Fruit fly (Drosophila melanogaster) whole organism, pupa: Measurements from ENCODE around the gene Octbeta1R.
A peak's percentile ranks its signal among the peaks of the same experiment; 100 is the strongest.

ENCODE experiments used
- CG12605 ChIP-seq: fragments of 200-800 bp; sonication (Bioruptor generic); IDR thresholded peaks from 2 replicates; pipeline ENCODE4 v1.3.6; 2022; ENCODE audit warnings: missing biosample characterization, missing genetic modification characterization
- CG17806 ChIP-seq: fragments of 200-800 bp; sonication (Bioruptor generic); optimal IDR thresholded peaks from 2 replicates; lab custom pipeline; 2018; ENCODE audit warnings: missing biosample characterization, mild to moderate bottlenecking, missing genetic modification characterization, moderate library complexity
- CG34367 ChIP-seq: fragments of 200-800 bp; sonication (Bioruptor generic); optimal IDR thresholded peaks from 2 replicates; lab custom pipeline; 2018; ENCODE audit warnings: missing biosample characterization, mild to moderate bottlenecking, missing genetic modification characterization
- CG4496 ChIP-seq: fragments of 200-800 bp; sonication (Bioruptor generic); IDR thresholded peaks from 3 replicates; pipeline ENCODE4 v1.3.6; 2022; ENCODE audit warnings: missing biosample characterization, missing genetic modification characterization
- CG8159 ChIP-seq: fragments of 200-800 bp; sonication (Bioruptor generic); optimal IDR thresholded peaks from 3 replicates; lab custom pipeline; 2018; ENCODE audit warnings: missing biosample characterization, mild to moderate bottlenecking, missing genetic modification characterization, moderate library complexity
- CG8301 ChIP-seq: fragments of 200-800 bp; sonication (Bioruptor generic); optimal IDR thresholded peaks from 2 replicates; lab custom pipeline; 2018; ENCODE audit warnings: missing biosample characterization, mild to moderate bottlenecking, missing genetic modification characterization
- CG9948 ChIP-seq: fragments of 200-800 bp; sonication (Bioruptor generic); optimal IDR thresholded peaks from 2 replicates; lab custom pipeline; 2018; ENCODE audit warnings: missing biosample characterization, mild to moderate bottlenecking, missing genetic modification characterization, moderate library complexity
- D1 ChIP-seq: fragments of 200-800 bp; sonication (Bioruptor generic); optimal IDR thresholded peaks from 2 replicates; lab custom pipeline; 2018; ENCODE audit warnings: missing biosample characterization, mild to moderate bottlenecking, missing genetic modification characterization, moderate library complexity
- EcR ChIP-seq: fragments of 200-800 bp; sonication (Bioruptor generic); optimal IDR thresholded peaks from 3 replicates; lab custom pipeline; 2019; ENCODE audit warnings: missing biosample characterization, missing genetic modification characterization, mild to moderate bottlenecking, moderate library complexity, missing genetic modification reagents
- Ets98B ChIP-seq: fragments of 200-800 bp; sonication (Bioruptor generic); IDR thresholded peaks from 2 replicates; pipeline ENCODE4 v1.3.6; 2022; ENCODE audit warnings: missing biosample characterization, missing genetic modification characterization
- Pif1B ChIP-seq: fragments of 200-800 bp; sonication (Bioruptor generic); optimal IDR thresholded peaks from 3 replicates; lab custom pipeline; 2016; ENCODE audit warnings: missing biosample characterization, missing genetic modification characterization
- Snoo ChIP-seq: fragments of 200-800 bp; sonication (Bioruptor generic); optimal IDR thresholded peaks from 3 replicates; lab custom pipeline; 2017; ENCODE audit warnings: missing biosample characterization, mild to moderate bottlenecking, missing genetic modification characterization, inconsistent platforms
- gl ChIP-seq: fragments of 200-800 bp; sonication (Bioruptor generic); optimal IDR thresholded peaks from 2 replicates; lab custom pipeline; 2018; ENCODE audit warnings: missing biosample characterization, mild to moderate bottlenecking, missing genetic modification characterization
- rn ChIP-seq: fragments of 200-800 bp; sonication (Bioruptor generic); IDR thresholded peaks from 2 replicates; pipeline ENCODE4 v1.3.6; 2022; ENCODE audit warnings: missing biosample characterization, missing genetic modification characterization

DNA sequence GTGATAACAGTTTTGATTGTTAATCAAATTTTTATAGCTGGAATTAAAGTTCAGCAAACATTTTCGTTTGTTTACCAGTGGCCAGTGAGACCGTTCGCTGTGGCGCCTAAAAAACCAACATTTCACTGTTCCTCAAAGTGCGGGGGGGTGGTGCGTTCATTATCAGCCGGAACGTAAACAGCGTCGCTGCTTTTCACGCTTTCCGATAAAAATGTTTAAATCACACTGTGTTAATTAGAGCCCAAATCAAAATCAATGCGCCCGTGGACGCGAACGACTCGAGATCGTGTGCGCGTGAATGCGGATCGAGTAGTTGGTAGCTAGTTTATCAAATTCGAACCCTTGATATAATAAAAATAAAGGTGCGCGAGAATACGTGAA is 49.2 kb upstream of the Octbeta1R start, which contains the start of gene CG34376:
- peak; percentile 80 for TF ChIP-seq CG4496
- no peak for TF ChIP-seq EcR (GFP tag; lab: Kevin White, UChicago)
- no peak for TF ChIP-seq CG8301
- TF ChIP-seq rn (GFP tag; lab: Robert Waterston, UW): peak; percentile 17; the same call in 1 of the 2 replicates
- no peak for TF ChIP-seq CG34367 (tag; lab: Kevin White, UChicago)
- TF ChIP-seq CG12605 (GFP tag; lab: Robert Waterston, UW): peak; percentile 78
- peak; percentile 24 for TF ChIP-seq Snoo
- no peak for TF ChIP-seq gl (tag; lab: Kevin White, UChicago)
- peak; percentile 32 for TF ChIP-seq CG8159 (tag; lab: Kevin White, UChicago)
- no peak for TF ChIP-seq CG9948 (tag; lab: Kevin White, UChicago)
- TF ChIP-seq Ets98B: peak; percentile 53; the same call in 1 of the 2 replicates
- TF ChIP-seq D1: no peak
- TF ChIP-seq Pif1B: peak; percentile 21
- no peak for TF ChIP-seq CG17806
